Worm (Caenorhabditis elegans) whole organism, late embryonic: ENCODE data around the gene cey-4.
A peak's percentile ranks its signal among the peaks of the same experiment; 100 is the strongest.

ENCODE experiments used
- F13H6.1 ChIP-seq: sonication (generic microtip); optimal IDR thresholded peaks from 2 replicates; lab custom pipeline; 2016; ENCODE audit warnings: missing genetic modification characterization, missing compliant biosample characterization
- K02D7.2 ChIP-seq: sonication (generic microtip); optimal IDR thresholded peaks from 2 replicates; lab custom pipeline; 2017; ENCODE audit warnings: mild to moderate bottlenecking, missing genetic modification characterization, missing compliant biosample characterization
- K09A11.1 ChIP-seq: sonication (generic microtip); optimal IDR thresholded peaks from 2 replicates; lab custom pipeline; 2017; ENCODE audit warnings: antibody characterized with exemption, mild to moderate bottlenecking, missing genetic modification characterization, missing compliant biosample characterization; ENCODE audit not compliant: insufficient read depth
- T23F11.4 ChIP-seq: fragments of 200-800 bp; sonication (Bioruptor generic); optimal IDR thresholded peaks from 2 replicates; lab custom pipeline; 2018; ENCODE audit warnings: mild to moderate bottlenecking, missing genetic modification characterization, missing compliant biosample characterization
- ahr-1 ChIP-seq: sonication (generic microtip); optimal IDR thresholded peaks from 2 replicates; lab custom pipeline; 2016; ENCODE audit warnings: missing genetic modification characterization, missing compliant biosample characterization
- ceh-14 ChIP-seq: sonication (generic microtip); optimal IDR thresholded peaks from 2 replicates; lab custom pipeline; 2016; ENCODE audit warnings: missing genotype, missing genetic modification characterization, missing compliant biosample characterization
- ceh-18 ChIP-seq: sonication (generic microtip); optimal IDR thresholded peaks from 2 replicates; lab custom pipeline; 2016; ENCODE audit warnings: missing genetic modification characterization, missing compliant biosample characterization
- ceh-19 ChIP-seq: fragments of 200-800 bp; sonication (Bioruptor generic); optimal IDR thresholded peaks from 2 replicates; lab custom pipeline; 2018; ENCODE audit warnings: mild to moderate bottlenecking, missing genetic modification characterization, missing compliant biosample characterization
- ceh-2 ChIP-seq: sonication (generic microtip); optimal IDR thresholded peaks from 2 replicates; lab custom pipeline; 2016; ENCODE audit warnings: missing genotype, missing genetic modification characterization, missing compliant biosample characterization
- ceh-22 ChIP-seq: sonication (generic microtip); optimal IDR thresholded peaks from 2 replicates; lab custom pipeline; 2017; ENCODE audit warnings: missing biosample characterization, missing genetic modification characterization
- ceh-30 ChIP-seq: fragments of 150-350 bp; optimal IDR thresholded peaks from 2 replicates; lab custom pipeline; 2014; ENCODE audit warnings: missing biosample characterization, missing genetic modification characterization
- ceh-31 ChIP-seq: sonication (generic microtip); optimal IDR thresholded peaks from 2 replicates; lab custom pipeline; 2016; ENCODE audit warnings: missing genetic modification characterization, missing compliant biosample characterization
- ceh-34 ChIP-seq: sonication (generic microtip); optimal IDR thresholded peaks from 2 replicates; lab custom pipeline; 2016; ENCODE audit warnings: mild to moderate bottlenecking, missing genetic modification characterization, missing compliant biosample characterization
- ceh-45 ChIP-seq: fragments of 200-800 bp; sonication (Bioruptor generic); IDR thresholded peaks from 2 replicates; pipeline ENCODE4 v1.3.6; 2022; ENCODE audit warnings: missing genetic modification reagents, missing genetic modification characterization, missing compliant biosample characterization
- ceh-48 ChIP-seq: sonication (generic microtip); optimal IDR thresholded peaks from 2 replicates; lab custom pipeline; 2016; ENCODE audit warnings: missing genetic modification characterization, inconsistent platforms, missing compliant biosample characterization
- che-1 ChIP-seq: sonication (generic microtip); optimal IDR thresholded peaks from 2 replicates; lab custom pipeline; 2016; ENCODE audit warnings: mild to moderate bottlenecking, missing genetic modification characterization, missing compliant biosample characterization
- dmd-4 ChIP-seq: sonication (generic microtip); optimal IDR thresholded peaks from 2 replicates; lab custom pipeline; 2016; ENCODE audit warnings: borderline replicate concordance, missing genetic modification characterization, missing compliant biosample characterization
- dve-1 ChIP-seq: sonication (generic microtip); optimal IDR thresholded peaks from 2 replicates; lab custom pipeline; 2017; ENCODE audit warnings: antibody characterized with exemption, mild to moderate bottlenecking, missing genetic modification characterization, missing compliant biosample characterization
- eyg-1 ChIP-seq: sonication (generic microtip); optimal IDR thresholded peaks from 2 replicates; lab custom pipeline; 2016; ENCODE audit warnings: missing genotype, missing genetic modification characterization, missing compliant biosample characterization
- gmeb-2 ChIP-seq: sonication (generic microtip); optimal IDR thresholded peaks from 2 replicates; lab custom pipeline; 2016; ENCODE audit warnings: missing genetic modification characterization, inconsistent platforms, missing compliant biosample characterization
- hlh-13 ChIP-seq: fragments of 200-800 bp; sonication (Bioruptor generic); optimal IDR thresholded peaks from 2 replicates; lab custom pipeline; 2018; ENCODE audit warnings: mild to moderate bottlenecking, missing genetic modification characterization, missing compliant biosample characterization
- hlh-15 ChIP-seq: sonication (generic microtip); optimal IDR thresholded peaks from 2 replicates; lab custom pipeline; 2016; ENCODE audit warnings: missing genetic modification characterization, missing compliant biosample characterization
- hlh-30 ChIP-seq: sonication (generic microtip); optimal IDR thresholded peaks from 2 replicates; lab custom pipeline; 2017; ENCODE audit warnings: antibody characterized with exemption, missing genetic modification characterization, missing compliant biosample characterization; ENCODE audit not compliant: insufficient read depth
- lin-11 ChIP-seq: fragments of 200-800 bp; sonication (Bioruptor generic); optimal IDR thresholded peaks from 2 replicates; lab custom pipeline; 2018; ENCODE audit warnings: mild to moderate bottlenecking, missing genetic modification characterization, missing compliant biosample characterization
- mec-3 ChIP-seq: sonication (generic microtip); optimal IDR thresholded peaks from 2 replicates; lab custom pipeline; 2016; ENCODE audit warnings: borderline replicate concordance, missing genetic modification characterization, missing compliant biosample characterization
- nfya-1 ChIP-seq: sonication (generic microtip); optimal IDR thresholded peaks from 2 replicates; lab custom pipeline; 2017; ENCODE audit warnings: missing genetic modification characterization, mild to moderate bottlenecking, missing compliant biosample characterization, antibody characterized with exemption, moderate library complexity
- nhr-11 ChIP-seq: fragments of 150-350 bp; optimal IDR thresholded peaks from 2 replicates; lab custom pipeline; 2014; ENCODE audit warnings: missing biosample characterization, missing genetic modification characterization
- nhr-232 ChIP-seq: sonication (generic microtip); optimal IDR thresholded peaks from 2 replicates; lab custom pipeline; 2016; ENCODE audit warnings: missing genetic modification characterization, missing compliant biosample characterization
- pag-3 ChIP-seq: sonication (generic microtip); optimal IDR thresholded peaks from 2 replicates; lab custom pipeline; 2016; ENCODE audit warnings: missing compliant biosample characterization, missing genetic modification characterization, borderline replicate concordance
- pat-9 ChIP-seq: fragments of 200-800 bp; sonication (Bioruptor generic); optimal IDR thresholded peaks from 2 replicates; lab custom pipeline; 2018; ENCODE audit warnings: mild to moderate bottlenecking, missing genetic modification characterization, moderate library complexity, missing compliant biosample characterization
- pax-1 ChIP-seq: fragments of 150-350 bp; optimal IDR thresholded peaks from 2 replicates; lab custom pipeline; 2014; ENCODE audit warnings: missing biosample characterization, missing genetic modification characterization
- pha-2 ChIP-seq: sonication (generic microtip); optimal IDR thresholded peaks from 2 replicates; lab custom pipeline; 2017; ENCODE audit warnings: mild to moderate bottlenecking, missing genetic modification characterization, missing compliant biosample characterization
- rnt-1 ChIP-seq: sonication (generic microtip); optimal IDR thresholded peaks from 2 replicates; lab custom pipeline; 2016; ENCODE audit warnings: missing genetic modification characterization, missing compliant biosample characterization
- sdc-2 ChIP-seq: sonication (generic microtip); optimal IDR thresholded peaks from 2 replicates; lab custom pipeline; 2016; ENCODE audit warnings: missing genotype, missing genetic modification characterization, missing compliant biosample characterization
- sox-4 ChIP-seq: sonication (generic microtip); optimal IDR thresholded peaks from 2 replicates; lab custom pipeline; 2017; ENCODE audit warnings: mild to moderate bottlenecking, missing genetic modification characterization, inconsistent platforms, missing compliant biosample characterization
- tbx-2 ChIP-seq: sonication (generic microtip); optimal IDR thresholded peaks from 2 replicates; lab custom pipeline; 2016; ENCODE audit warnings: missing genetic modification characterization, missing compliant biosample characterization
- tbx-7 ChIP-seq: sonication (generic microtip); optimal IDR thresholded peaks from 2 replicates; lab custom pipeline; 2016; ENCODE audit warnings: missing genotype, missing genetic modification characterization, missing compliant biosample characterization
- unc-3 ChIP-seq, 2 experiments: fragments of 200-800 bp in 1 of 2; sonication (Bioruptor generic) in 1 of 2; sonication (generic microtip) in 1 of 2; conservative IDR thresholded peaks in 1 of 2; optimal IDR thresholded peaks in 1 of 2; 2 replicates each; pipeline versions ENCODE4 v1.3.6 to Lab custom; 2016 to 2022; ENCODE audit warnings: missing compliant biosample characterization in 2 of 2, missing genetic modification characterization in 2 of 2, missing genetic modification reagents in 1 of 2
- unc-42 ChIP-seq: sonication (generic microtip); optimal IDR thresholded peaks from 2 replicates; lab custom pipeline; 2016; ENCODE audit warnings: missing genotype, missing genetic modification characterization, missing compliant biosample characterization
- unc-55 ChIP-seq: sonication (generic microtip); optimal IDR thresholded peaks from 2 replicates; lab custom pipeline; 2017; ENCODE audit warnings: missing biosample characterization, missing genetic modification reagents, missing genetic modification characterization
- zip-5 ChIP-seq: sonication (generic microtip); optimal IDR thresholded peaks from 2 replicates; lab custom pipeline; 2016; ENCODE audit warnings: missing genetic modification characterization, missing compliant biosample characterization

cey-4 gene

DNA sequence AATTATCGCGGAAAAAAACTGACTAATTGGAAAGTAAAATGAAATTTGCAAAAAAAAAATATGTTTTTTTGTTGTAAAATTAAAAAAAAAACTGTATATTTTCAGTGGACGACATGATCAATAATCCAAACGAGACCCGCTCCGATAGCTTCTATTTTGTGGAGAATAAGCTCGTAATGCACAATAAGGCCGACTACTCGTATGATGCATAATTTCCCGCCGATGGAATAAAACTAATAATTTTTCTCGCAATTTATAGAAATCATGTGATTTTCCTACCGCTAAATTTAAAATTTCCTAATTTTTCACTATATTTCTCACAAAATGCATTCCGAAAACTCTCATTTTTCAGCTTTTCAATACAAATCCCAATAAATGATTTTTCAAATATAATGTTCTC, 40.0 kb upstream of the cey-4 start:
- TF ChIP-seq zip-5 (tag; lab: Kevin White, UChicago), result no peak
- TF ChIP-seq sox-4 (tag; lab: Kevin White, UChicago), result no peak
- TF ChIP-seq ceh-19, result no peak
- TF ChIP-seq gmeb-2 (tag; lab: Kevin White, UChicago), result no peak
- TF ChIP-seq dmd-4 (tag; lab: Kevin White, UChicago), result no peak
- no peak for TF ChIP-seq ceh-22 (tag; lab: Kevin White, UChicago)
- no peak for TF ChIP-seq K02D7.2
- no peak for TF ChIP-seq hlh-15 (tag; lab: Kevin White, UChicago)
- no peak for TF ChIP-seq sdc-2 (tag; lab: Kevin White, UChicago)
- TF ChIP-seq mec-3 (tag; lab: Kevin White, UChicago), result no peak
- TF ChIP-seq tbx-2 (tag; lab: Kevin White, UChicago), result no peak
- no peak for TF ChIP-seq ceh-45 (GFP tag; lab: Robert Waterston, UW)
- no peak for TF ChIP-seq nhr-232 (tag; lab: Kevin White, UChicago)
- no peak for TF ChIP-seq T23F11.4 (GFP tag; lab: Kevin White, UChicago)
- TF ChIP-seq nhr-11 (tag; lab: Kevin White, UChicago), result no peak
- no peak for TF ChIP-seq unc-42 (tag; lab: Kevin White, UChicago)
- no peak for TF ChIP-seq hlh-30

DNA sequence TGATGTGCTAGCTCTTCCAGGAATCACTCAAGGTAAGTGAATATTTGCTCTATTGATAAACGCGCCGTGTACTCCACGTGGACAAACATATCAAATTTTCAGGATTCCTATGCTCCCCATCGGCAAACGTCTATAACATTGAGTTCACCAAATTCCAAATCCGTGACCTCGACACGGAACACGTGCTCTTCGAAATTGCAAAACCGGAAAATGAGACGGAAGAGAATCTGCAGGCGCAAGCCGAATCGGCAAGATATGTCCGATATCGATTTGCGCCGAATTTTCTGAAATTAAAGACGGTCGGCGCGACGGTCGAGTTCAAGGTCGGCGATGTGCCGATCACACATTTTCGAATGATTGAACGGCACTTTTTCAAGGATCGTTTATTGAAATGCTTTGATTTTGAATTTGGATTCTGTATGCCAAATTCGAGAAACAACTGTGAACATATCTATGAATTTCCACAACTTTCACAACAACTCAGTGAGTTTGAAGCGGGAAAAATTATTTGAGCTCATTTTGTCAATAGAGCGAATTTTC, 39.2 kb upstream of the cey-4 start:
- TF ChIP-seq pat-9 (tag; lab: Kevin White, UChicago), result no peak
- no peak for TF ChIP-seq K09A11.1 (tag; lab: Kevin White, UChicago)
- no peak for TF ChIP-seq F13H6.1 (tag; lab: Kevin White, UChicago)
- TF ChIP-seq hlh-13 (GFP tag; lab: Kevin White, UChicago), result no peak
- TF ChIP-seq ceh-18 (tag; lab: Kevin White, UChicago), result no peak
- TF ChIP-seq ahr-1 (tag; lab: Kevin White, UChicago), result no peak
- TF ChIP-seq nfya-1 (tag; lab: Kevin White, UChicago), result no peak
- no peak for TF ChIP-seq ceh-30 (tag; lab: Kevin White, UChicago)
- no peak for TF ChIP-seq dmd-4 (tag; lab: Kevin White, UChicago)
- no peak for TF ChIP-seq sdc-2 (tag; lab: Kevin White, UChicago)
- TF ChIP-seq ceh-2 (tag; lab: Kevin White, UChicago), result no peak
- TF ChIP-seq tbx-2 (tag; lab: Kevin White, UChicago), result no peak
- TF ChIP-seq lin-11 (tag; lab: Kevin White, UChicago), result no peak
- TF ChIP-seq gmeb-2 (tag; lab: Kevin White, UChicago), result no peak
- TF ChIP-seq pha-2 (tag; lab: Kevin White, UChicago), result no peak
- TF ChIP-seq dve-1, result no peak
- TF ChIP-seq eyg-1, result no peak
- TF ChIP-seq ceh-34, result no peak
- no peak for TF ChIP-seq rnt-1 (tag; lab: Kevin White, UChicago)

DNA sequence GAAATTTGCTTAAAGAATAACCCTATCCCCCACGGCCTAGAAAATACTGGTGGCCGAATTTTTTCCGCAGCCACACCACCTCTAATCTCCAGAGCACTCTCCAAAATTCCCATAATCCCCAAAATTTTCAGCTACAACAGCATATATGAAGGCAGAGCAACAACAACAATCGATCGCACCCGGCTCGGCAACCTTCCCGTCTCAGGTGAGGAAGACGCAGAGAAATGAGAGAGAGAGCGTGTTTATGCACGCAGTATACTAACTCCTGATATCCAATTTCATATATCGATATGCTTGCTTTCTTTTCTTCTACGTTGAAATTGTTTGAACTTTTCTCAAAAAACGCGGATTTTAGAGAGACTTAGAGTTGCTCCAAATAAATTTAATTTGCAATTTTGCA, 37.8 kb upstream of the cey-4 start:
- TF ChIP-seq tbx-2 (tag; lab: Kevin White, UChicago), result peak; percentile 9
- peak; percentile 27 for TF ChIP-seq ceh-48 (tag; lab: Kevin White, UChicago)
- TF ChIP-seq unc-55, result no peak
- peak; percentile 15 for TF ChIP-seq che-1 (tag; lab: Kevin White, UChicago)
- no peak for TF ChIP-seq pag-3
- peak; percentile 87 for TF ChIP-seq ceh-34
- TF ChIP-seq, all 69 proteins: peak for 4

DNA sequence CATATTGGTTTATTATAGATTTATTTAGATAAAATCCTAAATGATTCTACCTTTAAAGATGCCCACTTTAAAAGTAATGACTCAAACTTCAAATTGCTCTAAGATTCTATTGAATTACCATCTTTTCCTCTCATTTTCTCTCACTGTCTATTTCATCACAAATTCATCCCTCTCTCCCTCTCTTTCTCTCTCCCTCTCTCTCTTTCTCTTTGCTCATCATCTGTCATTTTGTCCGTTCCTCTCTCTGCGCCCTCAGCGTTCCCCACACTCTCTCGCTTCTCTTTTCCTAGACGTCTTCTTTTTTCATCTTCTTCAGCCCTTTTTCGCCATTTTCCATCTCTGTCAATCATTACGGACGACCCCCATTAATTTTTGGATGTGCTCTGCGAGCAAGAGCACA, 36.6 kb upstream of the cey-4 start:
- TF ChIP-seq mec-3 (tag; lab: Kevin White, UChicago) (no peak), unc-55 (peak; percentile 96), nfya-1 (tag; lab: Kevin White, UChicago) (peak; percentile 35), unc-42 (tag; lab: Kevin White, UChicago) (peak; percentile 68), pax-1 (tag; lab: Kevin White, UChicago) (no peak), unc-3 (GFP tag; conservative IDR thresholded peaks at IDR 0.05; lab: Robert Waterston, UW) (no peak), unc-3 (tag; optimal IDR thresholded peaks at IDR 0.05; lab: Kevin White, UChicago) (no peak), ceh-31 (tag; lab: Kevin White, UChicago) (peak; percentile 45), ceh-14 (tag; lab: Kevin White, UChicago) (peak; percentile 26), tbx-7 (tag; lab: Kevin White, UChicago) (no peak)
